Worm (Caenorhabditis elegans) whole organism, late embryonic: ENCODE results near the gene Y53C12A.7.

Experiments used
- ceh-9 ChIP-seq: sonication (generic microtip); optimal IDR thresholded peaks from 2 replicates; lab custom pipeline; 2016; ENCODE audit warnings: mild to moderate bottlenecking, missing genetic modification characterization, inconsistent platforms, missing compliant biosample characterization
- che-1 ChIP-seq: sonication (generic microtip); optimal IDR thresholded peaks from 2 replicates; lab custom pipeline; 2016; ENCODE audit warnings: mild to moderate bottlenecking, missing genetic modification characterization, missing compliant biosample characterization
- fkh-10 ChIP-seq: fragments of 150-350 bp; optimal IDR thresholded peaks from 2 replicates; lab custom pipeline; 2014; ENCODE audit warnings: missing biosample characterization, missing genetic modification reagents, missing genetic modification characterization
- npax-4 ChIP-seq: sonication (generic microtip); optimal IDR thresholded peaks from 2 replicates; lab custom pipeline; 2016; ENCODE audit warnings: missing genetic modification characterization, missing compliant biosample characterization
- pag-3 ChIP-seq: sonication (generic microtip); optimal IDR thresholded peaks from 2 replicates; lab custom pipeline; 2016; ENCODE audit warnings: missing compliant biosample characterization, missing genetic modification characterization, borderline replicate concordance
- sox-4 ChIP-seq: sonication (generic microtip); optimal IDR thresholded peaks from 2 replicates; lab custom pipeline; 2017; ENCODE audit warnings: mild to moderate bottlenecking, missing genetic modification characterization, inconsistent platforms, missing compliant biosample characterization
- tbx-2 ChIP-seq: sonication (generic microtip); optimal IDR thresholded peaks from 2 replicates; lab custom pipeline; 2016; ENCODE audit warnings: missing genetic modification characterization, missing compliant biosample characterization

ce11 chrII:9667382-9667781 lies 33.0 kb upstream of the Y53C12A.7 start, which contains the start of gene ZK1320.11:
- no peak for TF ChIP-seq npax-4 (tag; lab: Kevin White, UChicago)
- no peak for TF ChIP-seq tbx-2 (tag; lab: Kevin White, UChicago)
- no peak for TF ChIP-seq fkh-10
- no peak for TF ChIP-seq che-1 (tag; lab: Kevin White, UChicago)
- no peak for TF ChIP-seq pag-3 (tag; lab: Kevin White, UChicago)
- TF ChIP-seq ceh-9: no peak
- TF ChIP-seq sox-4 (tag; lab: Kevin White, UChicago): no peak
